Worm (Caenorhabditis elegans) whole organism, L2 larva: ENCODE measurements around the gene nhr-25.

Experiments
- R02D3.7 ChIP-seq: fragments of 150-350 bp; optimal IDR thresholded peaks from 2 replicates; lab custom pipeline; 2014; ENCODE audit warnings: missing biosample characterization, missing genetic modification characterization
- alr-1 ChIP-seq: fragments of 150-350 bp; optimal IDR thresholded peaks from 2 replicates; lab custom pipeline; 2014; ENCODE audit warnings: missing biosample characterization, missing genetic modification characterization
- ama-1 ChIP-seq: fragments of 150-350 bp; optimal IDR thresholded peaks from 2 replicates; lab custom pipeline; 2018; ENCODE audit warnings: inconsistent platforms
- egl-27 ChIP-seq: sonication (generic microtip); optimal IDR thresholded peaks from 3 replicates; lab custom pipeline; 2017; ENCODE audit warnings: missing biosample characterization, missing genetic modification reagents, missing genetic modification characterization
- nhr-11 ChIP-seq: fragments of 150-350 bp; optimal IDR thresholded peaks from 2 replicates; lab custom pipeline; 2014; ENCODE audit warnings: missing biosample characterization, missing genetic modification characterization
- nhr-237 ChIP-seq: fragments of 150-350 bp; optimal IDR thresholded peaks from 2 replicates; lab custom pipeline; 2014; ENCODE audit warnings: missing biosample characterization, missing genetic modification characterization
- nhr-6 ChIP-seq: fragments of 150-350 bp; optimal IDR thresholded peaks from 2 replicates; lab custom pipeline; 2014; ENCODE audit warnings: missing biosample characterization, missing genetic modification characterization
- nhr-77 ChIP-seq: fragments of 150-350 bp; optimal IDR thresholded peaks from 2 replicates; lab custom pipeline; 2014; ENCODE audit warnings: missing biosample characterization, missing genetic modification characterization
- sem-4 ChIP-seq: fragments of 150-350 bp; optimal IDR thresholded peaks from 2 replicates; lab custom pipeline; 2014; ENCODE audit warnings: missing biosample characterization, missing genetic modification reagents, missing genetic modification characterization
- unc-62 ChIP-seq: fragments of 150-350 bp; optimal IDR thresholded peaks from 2 replicates; lab custom pipeline; 2014; ENCODE audit warnings: missing biosample characterization, missing genetic modification reagents, missing genetic modification characterization

ce11 chrX:13002322-13002721, 6.0 kb upstream of the nhr-25 start:
- TF ChIP-seq ama-1 (lab: Kevin White, UChicago) (no peak), egl-27 (tag; lab: Kevin White, UChicago) (no peak), nhr-237 (tag; lab: Kevin White, UChicago) (no peak), R02D3.7 (no peak), unc-62 (GFP tag; lab: Kevin White, UChicago) (no peak), sem-4 (tag; lab: Kevin White, UChicago) (no peak), nhr-6 (tag; lab: Kevin White, UChicago) (no peak), alr-1 (tag; lab: Kevin White, UChicago) (no peak), nhr-11 (no peak), nhr-77 (tag; lab: Kevin White, UChicago) (no peak)
